Worm (Caenorhabditis elegans) whole organism, L2 larva: ENCODE results near the gene ndx-6.

Experiments
- ama-1 ChIP-seq: fragments of 150-350 bp; optimal IDR thresholded peaks from 2 replicates; lab custom pipeline; 2018; ENCODE audit warnings: inconsistent platforms
- blmp-1 ChIP-seq: sonication (generic microtip); optimal IDR thresholded peaks from 2 replicates; lab custom pipeline; 2017; ENCODE audit warnings: missing genetic modification characterization, mild to moderate bottlenecking, missing compliant biosample characterization, antibody characterized with exemption, moderate library complexity; ENCODE audit not compliant: insufficient read depth
- lin-11 ChIP-seq: fragments of 150-350 bp; sonication (generic microtip); optimal IDR thresholded peaks from 2 replicates; lab custom pipeline; 2014; ENCODE audit warnings: missing biosample characterization, missing genetic modification characterization, inconsistent platforms, mixed read lengths
- nhr-21 ChIP-seq: fragments of 150-350 bp; optimal IDR thresholded peaks from 2 replicates; lab custom pipeline; 2014; ENCODE audit warnings: missing biosample characterization, missing genetic modification characterization

DNA sequence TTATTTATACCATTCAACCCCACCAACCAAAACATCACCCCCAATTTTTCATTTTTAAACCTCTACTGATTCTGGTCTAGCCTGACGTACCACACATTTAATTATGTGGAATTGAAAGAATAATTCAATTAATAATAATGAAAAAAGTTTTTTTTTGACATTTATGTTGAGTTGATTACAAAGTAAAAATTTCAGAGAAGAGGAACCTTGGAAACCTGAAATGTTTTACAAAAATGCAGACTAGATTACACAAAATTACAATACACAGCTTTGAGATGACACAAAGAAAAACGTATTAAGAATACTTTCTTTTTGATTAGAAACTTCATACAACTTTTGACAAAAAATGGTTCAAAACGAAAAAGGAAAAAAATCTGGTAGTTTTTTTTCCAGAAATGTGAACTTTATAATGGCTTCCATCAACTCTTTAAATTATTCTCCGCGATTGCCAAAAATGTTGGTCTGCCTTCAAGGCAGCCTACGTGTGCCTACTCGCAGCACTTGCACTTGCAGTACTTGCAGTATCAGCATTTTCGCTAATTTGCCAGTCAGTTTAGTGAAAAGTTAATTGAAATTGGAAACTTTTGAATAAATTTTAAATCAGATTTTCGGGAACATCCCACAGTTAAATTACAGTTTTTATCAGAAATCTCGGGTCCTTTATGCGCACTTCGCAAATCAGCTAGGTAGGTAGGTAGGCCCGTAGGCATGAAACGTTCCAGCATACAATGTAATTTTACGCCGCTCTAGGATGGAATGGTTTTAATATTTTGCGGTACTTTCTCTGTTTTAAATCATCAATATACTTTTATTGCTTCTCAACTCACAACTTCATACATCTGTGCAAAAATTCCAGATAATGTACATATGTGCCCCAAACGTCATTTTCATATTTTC, 48.8 kb downstream of the ndx-6 start:
- TF ChIP-seq nhr-21 (tag; lab: Kevin White, UChicago) = no peak
- no peak for TF ChIP-seq lin-11 (tag; lab: Kevin White, UChicago)
- TF ChIP-seq blmp-1 (tag; lab: Kevin White, UChicago) = no peak
- no peak for TF ChIP-seq ama-1 (lab: Kevin White, UChicago)
